Worm (Caenorhabditis elegans): Measurements from ENCODE around the gene T05A8.7.

The T05A8.7 gene

ce11 chrII:2742251-2742650, at the start of gene T05A8.7:
T05A8.7 (minus strand) TSS chrII:2742351.
- TF ChIP-seq flh-1 (GFP tag; optimal IDR thresholded peaks at IDR 0.05) = no peak
- TF ChIP-seq nhr-237 (tag; optimal IDR thresholded peaks at IDR 0.05) = no peak
- no peak for TF ChIP-seq sptf-1 (tag; optimal IDR thresholded peaks at IDR 0.05)
- TF ChIP-seq mls-2 (tag; optimal IDR thresholded peaks at IDR 0.05) = no peak
- no peak for TF ChIP-seq blmp-1 (tag; optimal IDR thresholded peaks at IDR 0.05)
- no peak for TF ChIP-seq ham-2 (GFP tag; optimal IDR thresholded peaks at IDR 0.05)
- no peak for TF ChIP-seq ceh-83 (GFP tag; optimal IDR thresholded peaks at IDR 0.05)
- no peak for TF ChIP-seq snpc-4 (tag; optimal IDR thresholded peaks at IDR 0.05)
- no peak for TF ChIP-seq nhr-28 (tag; optimal IDR thresholded peaks at IDR 0.05)
- no peak for TF ChIP-seq hlh-1 (tag; optimal IDR thresholded peaks at IDR 0.05)
- no peak for TF ChIP-seq mab-5 (tag; optimal IDR thresholded peaks at IDR 0.05)
- no peak for TF ChIP-seq unc-120 (tag; optimal IDR thresholded peaks at IDR 0.05; ENCODE audit: poor library complexity, severe bottlenecking)
- no peak for TF ChIP-seq M03D4.4 (tag; optimal IDR thresholded peaks at IDR 0.05)
- no peak for TF ChIP-seq zip-8 (tag; optimal IDR thresholded peaks at IDR 0.05)
- no peak for TF ChIP-seq elt-1 (tag; optimal IDR thresholded peaks at IDR 0.05; ENCODE audit: borderline replicate concordance, insufficient read depth)
- no peak for TF ChIP-seq unc-39 (tag; optimal IDR thresholded peaks at IDR 0.05)

ce11 chrII:2791693-2792092, 49.5 kb upstream of the T05A8.7 start:
- no peak for TF ChIP-seq mab-5 (tag; optimal IDR thresholded peaks at IDR 0.05)
- TF ChIP-seq ces-1 (GFP tag; optimal IDR thresholded peaks at IDR 0.05) = no peak
- TF ChIP-seq unc-120 (tag; optimal IDR thresholded peaks at IDR 0.05; ENCODE audit: poor library complexity, severe bottlenecking) = no peak
- no peak for TF ChIP-seq elt-3 (tag; optimal IDR thresholded peaks at IDR 0.05)
- no peak for TF ChIP-seq ztf-11 (tag; optimal IDR thresholded peaks at IDR 0.05)
- no peak for TF ChIP-seq flh-1 (GFP tag; optimal IDR thresholded peaks at IDR 0.05)
- no peak for TF ChIP-seq unc-62 (GFP tag; optimal IDR thresholded peaks at IDR 0.05)
- TF ChIP-seq lsy-2 (tag; optimal IDR thresholded peaks at IDR 0.05) = no peak
- TF ChIP-seq M03D4.4 (tag; optimal IDR thresholded peaks at IDR 0.05) = no peak
- no peak for TF ChIP-seq nhr-76 (tag; optimal IDR thresholded peaks at IDR 0.05)
- no peak for TF ChIP-seq unc-39 (tag; optimal IDR thresholded peaks at IDR 0.05)
- no peak for TF ChIP-seq pha-4 (tag; optimal IDR thresholded peaks at IDR 0.05)
- TF ChIP-seq nhr-2 (tag; optimal IDR thresholded peaks at IDR 0.05) = no peak
- TF ChIP-seq zip-8 (tag; optimal IDR thresholded peaks at IDR 0.05) = no peak
- TF ChIP-seq tbx-8 (GFP tag; optimal IDR thresholded peaks at IDR 0.05) = no peak

ce11 chrII:2787849-2788248, 45.7 kb upstream of the T05A8.7 start:
- TF ChIP-seq hlh-1 (tag; optimal IDR thresholded peaks at IDR 0.05) (no peak), nhr-28 (tag; optimal IDR thresholded peaks at IDR 0.05) (no peak), ztf-11 (tag; optimal IDR thresholded peaks at IDR 0.05) (no peak), drap-1 (GFP tag; optimal IDR thresholded peaks at IDR 0.05) (no peak), pha-4 (tag; optimal IDR thresholded peaks at IDR 0.05) (no peak), elt-1 (tag; optimal IDR thresholded peaks at IDR 0.05; ENCODE audit: borderline replicate concordance, insufficient read depth) (no peak), blmp-1 (tag; optimal IDR thresholded peaks at IDR 0.05) (no peak), nhr-76 (tag; optimal IDR thresholded peaks at IDR 0.05) (no peak), cnd-1 (tag; optimal IDR thresholded peaks at IDR 0.05) (no peak), elt-3 (tag; optimal IDR thresholded peaks at IDR 0.05) (no peak), ham-2 (GFP tag; optimal IDR thresholded peaks at IDR 0.05) (no peak), ces-1 (GFP tag; optimal IDR thresholded peaks at IDR 0.05) (no peak), zip-8 (tag; optimal IDR thresholded peaks at IDR 0.05) (no peak), nhr-12 (tag; optimal IDR thresholded peaks at IDR 0.05) (no peak), snpc-4 (tag; optimal IDR thresholded peaks at IDR 0.05) (no peak), bed-3 (GFP tag; optimal IDR thresholded peaks at IDR 0.05) (no peak)

- TF ChIP-seq nhr-237 (tag; optimal IDR thresholded peaks at IDR 0.05) = no peak
- TF ChIP-seq hlh-1 (tag; optimal IDR thresholded peaks at IDR 0.05) = no peak
- no peak for TF ChIP-seq mls-2 (tag; optimal IDR thresholded peaks at IDR 0.05)
- no peak for TF ChIP-seq unc-39 (tag; optimal IDR thresholded peaks at IDR 0.05)
- TF ChIP-seq sptf-1 (tag; optimal IDR thresholded peaks at IDR 0.05) = no peak
- no peak for TF ChIP-seq nhr-2 (tag; optimal IDR thresholded peaks at IDR 0.05)
- TF ChIP-seq ceh-83 (GFP tag; optimal IDR thresholded peaks at IDR 0.05) = no peak
- no peak for TF ChIP-seq ztf-11 (tag; optimal IDR thresholded peaks at IDR 0.05)
- no peak for TF ChIP-seq sem-2 (GFP tag; optimal IDR thresholded peaks at IDR 0.05)
- no peak for TF ChIP-seq unc-62 (GFP tag; optimal IDR thresholded peaks at IDR 0.05)
- no peak for TF ChIP-seq nhr-12 (tag; optimal IDR thresholded peaks at IDR 0.05)
- TF ChIP-seq unc-120 (tag; optimal IDR thresholded peaks at IDR 0.05; ENCODE audit: poor library complexity, severe bottlenecking) = peak; percentile 7
- TF ChIP-seq lsy-2 (tag; optimal IDR thresholded peaks at IDR 0.05) = peak; percentile 10
- TF ChIP-seq elt-1 (tag; optimal IDR thresholded peaks at IDR 0.05; ENCODE audit: borderline replicate concordance, insufficient read depth) = no peak
- TF ChIP-seq pha-4 (tag; optimal IDR thresholded peaks at IDR 0.05) = peak; percentile 45
Observed at ce11 chrII:2787031-2787512, 44.9 kb upstream of the T05A8.7 start, which contains the start of the genes F08D12.12 and srpa-72. F08D12.12 (minus strand) TSS chrII:2787081. srpa-72 (plus strand) TSS chrII:2787481.

Measured in whole organism, mixed stage, embryonic.